Fruit fly (Drosophila melanogaster): ENCODE results near the gene Mst84B.

Gene Mst84B

dm6 chr3R:7102853-7103833, 41.2 kb downstream of the Mst84B start (continued):
- TF ChIP-seq zfh2 (GFP tag; optimal IDR thresholded peaks at IDR 0.05) (no peak), CG4360 (GFP tag; IDR thresholded peaks at IDR 0.05) (peak; percentile 91), Scr (GFP tag; IDR thresholded peaks at IDR 0.05; ENCODE audit: partially characterized antibody) (no peak), Hmx (GFP tag; optimal IDR thresholded peaks at IDR 0.05) (no peak), YL-1 (GFP tag; optimal IDR thresholded peaks at IDR 0.05) (peak; percentile 5), CG18262 (tag; optimal IDR thresholded peaks at IDR 0.05) (no peak), CG10543 (GFP tag; optimal IDR thresholded peaks at IDR 0.05) (no peak), klu (GFP tag; IDR thresholded peaks at IDR 0.05) (no peak), dpn (GFP tag; optimal IDR thresholded peaks at IDR 0.05) (no peak), CG14710 (tag; optimal IDR thresholded peaks at IDR 0.05) (no peak), CG12071 (GFP tag; optimal IDR thresholded peaks at IDR 0.05) (no peak), fd64A (GFP tag; optimal IDR thresholded peaks at IDR 0.05) (peak; percentile 19), lab (GFP tag; optimal IDR thresholded peaks at IDR 0.05) (peak; percentile 2), hb (GFP tag; IDR thresholded peaks at IDR 0.05; ENCODE audit: partially characterized antibody) (no peak), CG11398 (GFP tag; optimal IDR thresholded peaks at IDR 0.05) (no peak), B-H1 (GFP tag; IDR thresholded peaks at IDR 0.05) (no peak), Bgb (GFP tag; IDR thresholded peaks at IDR 0.05; ENCODE audit: partially characterized antibody) (no peak), dmrt99B (tag; optimal IDR thresholded peaks at IDR 0.05) (peak; percentile 4), HHEX (GFP tag; optimal IDR thresholded peaks at IDR 0.05) (no peak), Atf-2 (GFP tag; optimal IDR thresholded peaks at IDR 0.05) (no peak), CG6254 (GFP tag; optimal IDR thresholded peaks at IDR 0.05) (peak; percentile 4), CG11723 (GFP tag; optimal IDR thresholded peaks at IDR 0.05) (no peak), Hr3 (GFP tag; optimal IDR thresholded peaks at IDR 0.05) (no peak), unpg (GFP tag; optimal IDR thresholded peaks at IDR 0.05) (no peak), Nf-YC (tag; optimal IDR thresholded peaks at IDR 0.05) (no peak), CG16779 (GFP tag; IDR thresholded peaks at IDR 0.05) (no peak), CG11247 (GFP tag; IDR thresholded peaks at IDR 0.05) (no peak), mld (GFP tag; IDR thresholded peaks at IDR 0.05; ENCODE audit: partially characterized antibody) (no peak), chinmo (GFP tag; IDR thresholded peaks at IDR 0.05; ENCODE audit: partially characterized antibody) (0 out of 4 replicates have a peak, but pooled peaks have one; percentile 60), fd102C (GFP tag; optimal IDR thresholded peaks at IDR 0.05) (no peak), CG18619 (GFP tag; optimal IDR thresholded peaks at IDR 0.05) (no peak), CG11696 (GFP tag; IDR thresholded peaks at IDR 0.05) (no peak), crp (GFP tag; optimal IDR thresholded peaks at IDR 0.05) (no peak), CG8924 (tag; optimal IDR thresholded peaks at IDR 0.05) (peak; percentile 33), seq (GFP tag; IDR thresholded peaks at IDR 0.05) (peak; percentile 70), gsb (GFP tag; IDR thresholded peaks at IDR 0.05) (no peak), CG11695 (GFP tag; IDR thresholded peaks at IDR 0.05) (no peak), nau (GFP tag; optimal IDR thresholded peaks at IDR 0.05) (no peak), abd-A (tag; optimal IDR thresholded peaks at IDR 0.05) (peak; percentile 84), ci (GFP tag; IDR thresholded peaks at IDR 0.05) (0 out of 3 replicates have a peak, but pooled peaks have one; percentile 55), CG6791 (GFP tag; IDR thresholded peaks at IDR 0.05; ENCODE audit: partially characterized antibody) (no peak; the same call in 2 of the 3 replicates), mam (GFP tag; optimal IDR thresholded peaks at IDR 0.05) (no peak), CG15269 (tag; optimal IDR thresholded peaks at IDR 0.05) (no peak), vvl (GFP tag; IDR thresholded peaks at IDR 0.05) (peak; percentile 58; the same call in 1 of the 2 replicates), cg (GFP tag; optimal IDR thresholded peaks at IDR 0.05) (peak; percentile 98), tna (GFP tag; IDR thresholded peaks at IDR 0.05; ENCODE audit: partially characterized antibody) (no peak), hth (optimal IDR thresholded peaks at IDR 0.05) (no peak)

Measured in whole organism, embryonic.